Fruit fly (Drosophila melanogaster) whole organism, embryonic: Measurements from ENCODE around the gene Shmt.

ENCODE experiments used
- Abd-B ChIP-seq: fragments of 200-800 bp; sonication (Bioruptor generic); optimal IDR thresholded peaks from 2 replicates; lab custom pipeline; 2018; ENCODE audit warnings: missing biosample characterization, mild to moderate bottlenecking, missing genetic modification characterization, moderate library complexity
- Antp ChIP-seq: fragments of 200-800 bp; sonication (Bioruptor generic); optimal IDR thresholded peaks from 3 replicates; lab custom pipeline; 2016; ENCODE audit warnings: missing biosample characterization, missing genetic modification characterization
- BEAF-32 ChIP-seq: fragments of 200-800 bp; sonication (Bioruptor generic); optimal IDR thresholded peaks from 3 replicates; lab custom pipeline; 2017; ENCODE audit warnings: missing biosample characterization, missing genetic modification characterization, mild to moderate bottlenecking, moderate library complexity, missing genetic modification reagents
- Bgb ChIP-seq: fragments of 200-800 bp; sonication (Bioruptor generic); IDR thresholded peaks from 2 replicates; pipeline ENCODE4 v1.3.6; 2022; ENCODE audit warnings: missing biosample characterization, missing genetic modification characterization; ENCODE audit not compliant: partially characterized antibody
- CG11696 ChIP-seq: fragments of 200-800 bp; sonication (Bioruptor generic); IDR thresholded peaks from 2 replicates; pipeline ENCODE4 v1.3.6; 2022; ENCODE audit warnings: missing biosample characterization, missing genetic modification characterization
- CG12104 ChIP-seq: fragments of 200-800 bp; sonication (Bioruptor generic); optimal IDR thresholded peaks from 3 replicates; lab custom pipeline; 2016; ENCODE audit warnings: missing biosample characterization, missing genetic modification characterization
- CG1233 ChIP-seq: fragments of 200-800 bp; sonication (Bioruptor generic); optimal IDR thresholded peaks from 4 replicates; lab custom pipeline; 2018; ENCODE audit warnings: missing biosample characterization, mild to moderate bottlenecking, missing genetic modification characterization
- CG13894 ChIP-seq: fragments of 200-800 bp; sonication (Bioruptor generic); optimal IDR thresholded peaks from 3 replicates; lab custom pipeline; 2018; ENCODE audit warnings: missing biosample characterization, mild to moderate bottlenecking, missing genetic modification characterization, moderate library complexity
- CG14441 ChIP-seq: fragments of 200-800 bp; sonication (Bioruptor generic); IDR thresholded peaks from 2 replicates; pipeline ENCODE4 v1.3.6; 2022; ENCODE audit warnings: missing biosample characterization, missing genetic modification characterization
- CG1529 ChIP-seq: fragments of 200-800 bp; sonication (Bioruptor generic); optimal IDR thresholded peaks from 3 replicates; lab custom pipeline; 2018; ENCODE audit warnings: missing biosample characterization, missing genetic modification characterization
- CG16779 ChIP-seq: fragments of 200-800 bp; sonication (Bioruptor generic); IDR thresholded peaks from 2 replicates; pipeline ENCODE4 v1.3.6; 2022; ENCODE audit warnings: missing biosample characterization, missing genetic modification characterization
- CG16815 ChIP-seq: fragments of 200-800 bp; sonication (Bioruptor generic); optimal IDR thresholded peaks from 3 replicates; lab custom pipeline; 2017; ENCODE audit warnings: missing biosample characterization, mild to moderate bottlenecking, missing genetic modification characterization
- CG17829 ChIP-seq: fragments of 200-800 bp; optimal IDR thresholded peaks from 2 replicates; lab custom pipeline; 2019; ENCODE audit warnings: missing biosample characterization, mild to moderate bottlenecking, missing genetic modification characterization, moderate library complexity
- CG18619 ChIP-seq: fragments of 200-800 bp; sonication (Bioruptor generic); optimal IDR thresholded peaks from 3 replicates; lab custom pipeline; 2017; ENCODE audit warnings: missing biosample characterization, mild to moderate bottlenecking, missing genetic modification characterization
- CG2202 ChIP-seq: fragments of 200-800 bp; sonication (Bioruptor generic); optimal IDR thresholded peaks from 2 replicates; lab custom pipeline; 2018; ENCODE audit warnings: missing biosample characterization, mild to moderate bottlenecking, missing genetic modification characterization
- CG3163 ChIP-seq: fragments of 200-800 bp; sonication (Bioruptor generic); optimal IDR thresholded peaks from 3 replicates; lab custom pipeline; 2016; ENCODE audit warnings: missing biosample characterization, missing genetic modification characterization
- CG32772 ChIP-seq: fragments of 200-800 bp; sonication (Bioruptor generic); IDR thresholded peaks from 2 replicates; pipeline ENCODE4 v1.3.6; 2022; ENCODE audit warnings: missing biosample characterization, missing genetic modification characterization
- CG34376 ChIP-seq: fragments of 200-800 bp; sonication (Bioruptor generic); optimal IDR thresholded peaks from 2 replicates; lab custom pipeline; 2018; ENCODE audit warnings: missing biosample characterization, mild to moderate bottlenecking, missing genetic modification characterization
- CG34422 ChIP-seq: fragments of 200-800 bp; sonication (Bioruptor generic); IDR thresholded peaks from 3 replicates; pipeline ENCODE4 v1.3.6; 2022; ENCODE audit warnings: missing biosample characterization, missing genetic modification characterization
- CG6254 ChIP-seq: fragments of 200-800 bp; sonication (Bioruptor generic); optimal IDR thresholded peaks from 3 replicates; lab custom pipeline; 2017; ENCODE audit warnings: mild to moderate bottlenecking, missing biosample characterization, missing genetic modification reagents, missing genetic modification characterization
- CG6813 ChIP-seq: fragments of 200-800 bp; sonication (Bioruptor generic); optimal IDR thresholded peaks from 2 replicates; lab custom pipeline; 2017; ENCODE audit warnings: missing biosample characterization, missing genetic modification characterization, mild to moderate bottlenecking, moderate library complexity, missing genetic modification reagents
- CG7271 ChIP-seq: fragments of 200-800 bp; sonication (Bioruptor generic); optimal IDR thresholded peaks from 2 replicates; lab custom pipeline; 2018; ENCODE audit warnings: missing biosample characterization, mild to moderate bottlenecking, missing genetic modification characterization, moderate library complexity
- CG7987 ChIP-seq: fragments of 200-800 bp; sonication (Bioruptor generic); optimal IDR thresholded peaks from 2 replicates; lab custom pipeline; 2018; ENCODE audit warnings: missing biosample characterization, mild to moderate bottlenecking, missing genetic modification characterization, moderate library complexity
- CG8388 ChIP-seq: fragments of 200-800 bp; sonication (Bioruptor generic); optimal IDR thresholded peaks from 2 replicates; lab custom pipeline; 2019; ENCODE audit warnings: missing biosample characterization, mild to moderate bottlenecking, missing genetic modification characterization, moderate library complexity
- CkIIα-i1 ChIP-seq: fragments of 200-800 bp; sonication (Bioruptor generic); IDR thresholded peaks from 2 replicates; pipeline ENCODE4 v1.3.6; 2022; ENCODE audit warnings: missing biosample characterization, missing genetic modification characterization
- Dek ChIP-seq: fragments of 200-800 bp; sonication (Bioruptor generic); optimal IDR thresholded peaks from 3 replicates; lab custom pipeline; 2019; ENCODE audit warnings: missing biosample characterization, mild to moderate bottlenecking, missing genetic modification characterization, moderate library complexity
- HLH4C ChIP-seq: fragments of 200-800 bp; sonication (Bioruptor generic); IDR thresholded peaks from 3 replicates; pipeline ENCODE4 v1.3.6; 2022; ENCODE audit warnings: missing biosample characterization, missing genetic modification characterization; ENCODE audit not compliant: partially characterized antibody
- HLH54F ChIP-seq: fragments of 200-800 bp; sonication (Bioruptor generic); optimal IDR thresholded peaks from 3 replicates; lab custom pipeline; 2016; ENCODE audit warnings: missing biosample characterization, missing genetic modification characterization
- HmgZ ChIP-seq: fragments of 200-800 bp; sonication (Bioruptor generic); optimal IDR thresholded peaks from 2 replicates; lab custom pipeline; 2018; ENCODE audit warnings: missing biosample characterization, mild to moderate bottlenecking, missing genetic modification characterization
- Lpt ChIP-seq: fragments of >200 bp; optimal IDR thresholded peaks from 2 replicates; lab custom pipeline; 2018; ENCODE audit warnings: missing biosample characterization, missing genetic modification characterization
- Mad ChIP-seq: fragments of 200-800 bp; sonication (Bioruptor generic); optimal IDR thresholded peaks from 2 replicates; lab custom pipeline; 2016; ENCODE audit warnings: missing biosample characterization, missing genetic modification characterization
- Med ChIP-seq: fragments of 200-800 bp; sonication (Bioruptor generic); peaks from one replicate; lab custom pipeline; 2016; ENCODE audit warnings: missing biosample characterization, missing genetic modification characterization, mild to moderate bottlenecking, inconsistent platforms, moderate library complexity
- Mes4 ChIP-seq: fragments of 200-800 bp; sonication (Bioruptor generic); optimal IDR thresholded peaks from 2 replicates; lab custom pipeline; 2016; ENCODE audit warnings: missing biosample characterization, missing genetic modification characterization
- Oaz ChIP-seq: fragments of 200-800 bp; sonication (Bioruptor generic); IDR thresholded peaks from 2 replicates; pipeline ENCODE4 v1.3.6; 2022; ENCODE audit warnings: missing biosample characterization, missing genetic modification characterization
- Sox102F ChIP-seq: fragments of 200-800 bp; sonication (Bioruptor generic); optimal IDR thresholded peaks from 2 replicates; lab custom pipeline; 2018; ENCODE audit warnings: missing biosample characterization, mild to moderate bottlenecking, missing genetic modification characterization, moderate library complexity
- Xbp1 ChIP-seq: fragments of 200-800 bp; sonication (Bioruptor generic); optimal IDR thresholded peaks from 3 replicates; lab custom pipeline; 2016; ENCODE audit warnings: missing biosample characterization, mild to moderate bottlenecking, missing genetic modification characterization
- bowl ChIP-seq: fragments of 200-800 bp; sonication (Bioruptor generic); IDR thresholded peaks from 2 replicates; pipeline ENCODE4 v1.3.6; 2022; ENCODE audit warnings: missing biosample characterization, missing genetic modification characterization
- danr ChIP-seq: fragments of 200-800 bp; sonication (Bioruptor generic); IDR thresholded peaks from 2 replicates; pipeline ENCODE4 v1.3.6; 2022; ENCODE audit warnings: missing biosample characterization, missing genetic modification characterization
- dm ChIP-seq: fragments of 200-800 bp; sonication (Bioruptor generic); optimal IDR thresholded peaks from 3 replicates; lab custom pipeline; 2016; ENCODE audit warnings: missing biosample characterization, missing genetic modification characterization
- eyg ChIP-seq: fragments of 200-800 bp; sonication (Bioruptor generic); optimal IDR thresholded peaks from 3 replicates; lab custom pipeline; 2016; ENCODE audit warnings: missing biosample characterization, missing genetic modification characterization
- fu2 ChIP-seq: fragments of 200-800 bp; sonication (Bioruptor generic); optimal IDR thresholded peaks from 2 replicates; lab custom pipeline; 2016; ENCODE audit warnings: missing biosample characterization, missing genetic modification characterization
- mam ChIP-seq: fragments of 200-800 bp; sonication (Bioruptor generic); optimal IDR thresholded peaks from 3 replicates; lab custom pipeline; 2016; ENCODE audit warnings: missing biosample characterization, missing genetic modification characterization
- pan ChIP-seq, 4 experiments: fragments of >200 bp in 3 of 4; fragments of 200-800 bp in 1 of 4; sonication (Bioruptor generic) in 1 of 4; optimal IDR thresholded peaks in 3 of 4; IDR thresholded peaks in 1 of 4; 2 replicates each; pipeline versions ENCODE4 v1.3.6 to Lab custom; 2017 to 2022; ENCODE audit warnings: missing biosample characterization in 2 of 4, missing genetic modification characterization in 2 of 4, mixed read lengths in 1 of 4
- pnt ChIP-seq: fragments of 200-800 bp; sonication (Bioruptor generic); optimal IDR thresholded peaks from 3 replicates; lab custom pipeline; 2016; ENCODE audit warnings: missing biosample characterization, missing genetic modification characterization
- sens ChIP-seq: fragments of 200-800 bp; sonication (Bioruptor generic); peaks from one replicate; lab custom pipeline; 2016; ENCODE audit warnings: missing biosample characterization, missing genetic modification characterization
- sob ChIP-seq: fragments of 200-800 bp; sonication (Bioruptor generic); IDR thresholded peaks from 2 replicates; pipeline ENCODE4 v1.3.6; 2022; ENCODE audit warnings: missing biosample characterization, missing genetic modification characterization
- tin ChIP-seq: fragments of 200-800 bp; sonication (Bioruptor generic); optimal IDR thresholded peaks from 3 replicates; lab custom pipeline; 2016; ENCODE audit warnings: missing biosample characterization, missing genetic modification characterization
- tio ChIP-seq: fragments of 200-800 bp; sonication (Bioruptor generic); optimal IDR thresholded peaks from 2 replicates; lab custom pipeline; 2017; ENCODE audit warnings: missing biosample characterization, missing genetic modification characterization, inconsistent platforms
- wek ChIP-seq: fragments of 200-800 bp; sonication (Bioruptor generic); optimal IDR thresholded peaks from 3 replicates; lab custom pipeline; 2018; ENCODE audit warnings: missing biosample characterization, mild to moderate bottlenecking, missing genetic modification characterization, moderate library complexity

Shmt gene

dm6 chrX:5886764-5887555 is 29.6 kb downstream of the Shmt start (continued):
- TF ChIP-seq CG14441 (0 out of 2 replicates have a peak, but pooled peaks have one; percentile 28), CG2202 (tag; lab: Kevin White, UChicago) (no peak), pnt (GFP tag; lab: Kevin White, UChicago) (peak; percentile 31), tin (peak; percentile 29), mam (GFP tag; lab: Kevin White, UChicago) (no peak), CG6813 (GFP tag; lab: Kevin White, UChicago) (no peak), CG17829 (tag; lab: Kevin White, UChicago) (peak; percentile 22), CG12104 (GFP tag; lab: Kevin White, UChicago) (no peak), wek (GFP tag; lab: Kevin White, UChicago) (no peak), CG34376 (no peak), CG3163 (no peak), tio (no peak), sens (GFP tag; lab: Kevin White, UChicago) (peak; percentile 91), pan (optimal IDR thresholded peaks at IDR 0.05; lab: Kevin White, UChicago) (no peak), pan (GFP tag; optimal IDR thresholded peaks at IDR 0.05 in 1 of 2, IDR thresholded peaks at IDR 0.05 in 1 of 2) (no peak), eyg (GFP tag; lab: Kevin White, UChicago) (no peak), dm (no peak), CG18619 (GFP tag; lab: Kevin White, UChicago) (peak; percentile 8), CG32772 (GFP tag; lab: Robert Waterston, UW) (peak; percentile 39; the same call in 1 of the 2 replicates), HLH54F (GFP tag; lab: Kevin White, UChicago) (no peak), Antp (GFP tag; lab: Kevin White, UChicago) (peak; percentile 35), HmgZ (tag; lab: Kevin White, UChicago) (no peak), CG1529 (GFP tag; lab: Kevin White, UChicago) (no peak), CG16815 (GFP tag; lab: Kevin White, UChicago) (no peak), CG8388 (GFP tag; lab: Kevin White, UChicago) (no peak), CG7271 (no peak), CG16779 (GFP tag; lab: Robert Waterston, UW) (no peak), Oaz (no peak), CG34422 (peak; percentile 20; the same call in 1 of the 3 replicates), bowl (GFP tag; lab: Robert Waterston, UW) (no peak), Med (GFP tag; lab: Kevin White, UChicago) (peak; percentile 85), Xbp1 (GFP tag; lab: Kevin White, UChicago) (peak; percentile 30), CG13894 (tag; lab: Kevin White, UChicago) (no peak), BEAF-32 (GFP tag; lab: Kevin White, UChicago) (no peak), Abd-B (GFP tag; lab: Kevin White, UChicago) (no peak), Mes4 (GFP tag; lab: Kevin White, UChicago) (no peak), fu2 (GFP tag; lab: Kevin White, UChicago) (no peak), CG6254 (GFP tag; lab: Kevin White, UChicago) (no peak), danr (GFP tag; lab: Robert Waterston, UW) (no peak), Sox102F (GFP tag; lab: Kevin White, UChicago) (no peak), sob (GFP tag; lab: Robert Waterston, UW) (0 out of 2 replicates have a peak, but pooled peaks have one; percentile 26), Dek (tag; lab: Kevin White, UChicago) (no peak), Bgb (GFP tag; lab: Robert Waterston, UW) (no peak), Mad (GFP tag; lab: Kevin White, UChicago) (no peak), HLH4C (GFP tag; lab: Robert Waterston, UW) (no peak), CG11696 (GFP tag; lab: Robert Waterston, UW) (no peak), CG1233 (GFP tag; lab: Kevin White, UChicago) (no peak), CkIIα-i1 (GFP tag; lab: Robert Waterston, UW) (no peak), Lpt (GFP tag; lab: Kevin White, UChicago) (no peak), CG7987 (no peak)
